Worm (Caenorhabditis elegans): Measurements from ENCODE around the gene F58G11.4.

The F58G11.4 gene

DNA sequence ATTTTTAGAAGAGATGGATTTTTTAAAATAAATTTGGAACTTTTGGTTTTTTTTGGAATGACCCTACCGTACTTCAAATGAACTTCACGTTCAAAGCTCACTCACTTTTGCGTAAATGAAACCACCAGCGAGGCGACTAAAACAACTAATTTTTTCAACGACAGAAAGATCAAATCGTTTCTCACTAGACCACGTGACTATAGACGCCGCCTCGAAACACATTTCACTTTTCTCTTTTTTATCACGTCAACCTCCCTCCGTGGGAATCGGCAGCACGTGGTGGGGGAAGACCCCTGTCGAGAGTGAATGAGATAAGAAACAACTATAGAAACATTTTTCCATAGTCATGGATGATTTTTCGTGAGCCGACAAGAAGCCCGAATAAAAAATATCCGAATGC is 15.1 kb upstream of the F58G11.4 start (continued):
- TF ChIP-seq pag-3 (tag; optimal IDR thresholded peaks at IDR 0.05; ENCODE audit: borderline replicate concordance, insufficient read depth) = peak; percentile 62
- peak; percentile 27 to 44 for TF ChIP-seq efl-1 (optimal IDR thresholded peaks at IDR 0.05)
- TF ChIP-seq efl-1 (GFP tag; optimal IDR thresholded peaks at IDR 0.05 in 1 of 2) = peak; percentile 18 to 90
- peak; percentile 58; the same call in 1 of the 2 replicates for TF ChIP-seq ceh-88 (GFP tag; IDR thresholded peaks at IDR 0.05)
- TF ChIP-seq C04F5.9 (tag; optimal IDR thresholded peaks at IDR 0.05) = no peak
- TF ChIP-seq ceh-90 (tag; optimal IDR thresholded peaks at IDR 0.05) = no peak
- peak; percentile 98 for TF ChIP-seq lin-14 (GFP tag; optimal IDR thresholded peaks at IDR 0.05)
- TF ChIP-seq unc-86 (tag; optimal IDR thresholded peaks at IDR 0.05) = no peak
- TF ChIP-seq fos-1 (tag; optimal IDR thresholded peaks at IDR 0.05) = peak; percentile 10
- no peak for TF ChIP-seq hlh-17 (GFP tag; optimal IDR thresholded peaks at IDR 0.05; ENCODE audit: borderline replicate concordance)
- TF ChIP-seq pqm-1 (tag; optimal IDR thresholded peaks at IDR 0.05) = no peak
- no peak for TF ChIP-seq unc-62 (GFP tag; optimal IDR thresholded peaks at IDR 0.05)
- TF ChIP-seq dpl-1 (GFP tag; optimal IDR thresholded peaks at IDR 0.05) = peak; percentile 40 to 75 (median 43)
- peak; percentile 56 for TF ChIP-seq snpc-4 (tag; optimal IDR thresholded peaks at IDR 0.05)
- TF ChIP-seq lin-39 (tag; optimal IDR thresholded peaks at IDR 0.05) = no peak
- peak; percentile 57 to 83 for TF ChIP-seq lin-35 (GFP tag; optimal IDR thresholded peaks at IDR 0.05)
- TF ChIP-seq pax-3 (tag; optimal IDR thresholded peaks at IDR 0.05) = peak; percentile 14
- peak; percentile 65 for TF ChIP-seq dsc-1 (tag; optimal IDR thresholded peaks at IDR 0.05)
- peak; percentile 91 for TF ChIP-seq snu-23 (GFP tag; optimal IDR thresholded peaks at IDR 0.05)
- TF ChIP-seq hpl-2 (GFP tag; optimal IDR thresholded peaks at IDR 0.05) = peak; percentile 39
- TF ChIP-seq ama-1 (optimal IDR thresholded peaks at IDR 0.05) = peak; percentile 60
- TF ChIP-seq mdl-1 (tag; optimal IDR thresholded peaks at IDR 0.05) = peak; percentile 18 to 99
- TF ChIP-seq C16A3.4 (tag; optimal IDR thresholded peaks at IDR 0.05) = peak; percentile 54
- no peak for TF ChIP-seq fkh-10 (GFP tag; optimal IDR thresholded peaks at IDR 0.05)
- peak; percentile 97 for TF ChIP-seq nhr-71 (tag; optimal IDR thresholded peaks at IDR 0.05)
- TF ChIP-seq nhr-20 (tag; optimal IDR thresholded peaks at IDR 0.05) = peak; percentile 97
- peak; percentile 98 for TF ChIP-seq nhr-85 (tag)
- TF ChIP-seq zag-1 (tag; optimal IDR thresholded peaks at IDR 0.05) = no peak
- TF ChIP-seq C34B4.2 (tag; optimal IDR thresholded peaks at IDR 0.05) = no peak
- no peak for TF ChIP-seq ztf-11 (tag; optimal IDR thresholded peaks at IDR 0.05)
- TF ChIP-seq ceh-82 (tag; optimal IDR thresholded peaks at IDR 0.05) = peak in 1 of 3 experiments; percentile 8
- TF ChIP-seq mef-2 (tag; optimal IDR thresholded peaks at IDR 0.05) = peak; percentile 11
- TF ChIP-seq elt-2 (tag; optimal IDR thresholded peaks at IDR 0.05) = peak; percentile 91
- peak; percentile 98 for TF ChIP-seq blmp-1 (tag; optimal IDR thresholded peaks at IDR 0.05)
- TF ChIP-seq isw-1 (GFP tag; IDR thresholded peaks at IDR 0.05) = no peak
- peak; percentile 84 for TF ChIP-seq ztf-4 (tag; optimal IDR thresholded peaks at IDR 0.05)
- TF ChIP-seq mep-1 (tag; optimal IDR thresholded peaks at IDR 0.05) = peak; percentile 82
- no peak for TF ChIP-seq alr-1 (tag; optimal IDR thresholded peaks at IDR 0.05; ENCODE audit: borderline replicate concordance)
- TF ChIP-seq irx-1 (tag; optimal IDR thresholded peaks at IDR 0.05) = peak; percentile 40
- TF ChIP-seq nhr-47 (tag; optimal IDR thresholded peaks at IDR 0.05) = peak; percentile 76
- TF ChIP-seq elt-3 (tag; optimal IDR thresholded peaks at IDR 0.05) = peak in 4 of 6 experiments; percentile 32 to 84 (median 74)
- no peak for TF ChIP-seq nhr-84 (tag; optimal IDR thresholded peaks at IDR 0.05)
- no peak for TF ChIP-seq nhr-76 (tag; optimal IDR thresholded peaks at IDR 0.05)
- peak; percentile 62 for TF ChIP-seq grh-1 (GFP tag; IDR thresholded peaks at IDR 0.05)
- TF ChIP-seq nhr-77 (tag; optimal IDR thresholded peaks at IDR 0.05) = no peak
- peak; percentile 82 for TF ChIP-seq rnt-1 (tag; optimal IDR thresholded peaks at IDR 0.05)
- no peak for TF ChIP-seq fkh-8 (tag; optimal IDR thresholded peaks at IDR 0.05)
